Worm (Caenorhabditis elegans): ENCODE measurements around the gene grd-10.

The grd-10 gene

ce11 chrIV:3400941-3401340 lies 39.9 kb upstream of the grd-10 start:
- TF ChIP-seq ztf-28 (GFP tag; IDR thresholded peaks at IDR 0.05): no peak
- TF ChIP-seq mel-28 (tag; optimal IDR thresholded peaks at IDR 0.05; ENCODE audit: borderline replicate concordance): no peak
- no peak for TF ChIP-seq B0336.3 (GFP tag; IDR thresholded peaks at IDR 0.05)
- no peak for TF ChIP-seq F49E8.2 (tag; optimal IDR thresholded peaks at IDR 0.05; ENCODE audit: insufficient read depth)
- no peak for TF ChIP-seq F10E7.11 (tag; optimal IDR thresholded peaks at IDR 0.05)
- TF ChIP-seq somi-1 (GFP tag; optimal IDR thresholded peaks at IDR 0.05): no peak
- TF ChIP-seq F33H1.4 (GFP tag; IDR thresholded peaks at IDR 0.05): no peak
- TF ChIP-seq T26A5.8 (tag; optimal IDR thresholded peaks at IDR 0.05): no peak

- no peak for TF ChIP-seq K11D2.4 (GFP tag; IDR thresholded peaks at IDR 0.05)
- no peak for TF ChIP-seq ztf-26 (tag; optimal IDR thresholded peaks at IDR 0.05)
- no peak for TF ChIP-seq ccch-3 (GFP tag; optimal IDR thresholded peaks at IDR 0.05)
- TF ChIP-seq ztf-3 (GFP tag; optimal IDR thresholded peaks at IDR 0.05): no peak
- TF ChIP-seq lsy-27 (tag; optimal IDR thresholded peaks at IDR 0.05; ENCODE audit: borderline replicate concordance, insufficient read depth): no peak
- TF ChIP-seq mxl-1 (tag; optimal IDR thresholded peaks at IDR 0.05): no peak
- no peak for TF ChIP-seq B0336.3 (GFP tag; IDR thresholded peaks at IDR 0.05)
- TF ChIP-seq Y53G8AR.9 (GFP tag; conservative IDR thresholded peaks at IDR 0.05): no peak
- TF ChIP-seq madf-10 (tag; optimal IDR thresholded peaks at IDR 0.05): no peak
- TF ChIP-seq akir-1 (GFP tag; optimal IDR thresholded peaks at IDR 0.05): no peak
- TF ChIP-seq C06A6.2 (GFP tag; conservative IDR thresholded peaks at IDR 0.05): no peak
- TF ChIP-seq attf-3 (GFP tag; conservative IDR thresholded peaks at IDR 0.05): no peak
- no peak for TF ChIP-seq pbrm-1 (GFP tag; IDR thresholded peaks at IDR 0.05)
- no peak for TF ChIP-seq C17E4.6 (GFP tag; IDR thresholded peaks at IDR 0.05)
- TF ChIP-seq athp-1 (tag; optimal IDR thresholded peaks at IDR 0.05): no peak
- no peak for TF ChIP-seq die-1 (tag; optimal IDR thresholded peaks at IDR 0.05)
- no peak for TF ChIP-seq ztf-25 (GFP tag; IDR thresholded peaks at IDR 0.05)
- no peak for TF ChIP-seq lin-54 (GFP tag; optimal IDR thresholded peaks at IDR 0.05)
- TF ChIP-seq nfya-1 (tag; optimal IDR thresholded peaks at IDR 0.05; ENCODE audit: borderline replicate concordance, insufficient read depth): no peak
- no peak for TF ChIP-seq ceh-91 (GFP tag; IDR thresholded peaks at IDR 0.05)
Measured at ce11 chrIV:3415383-3415782, 25.5 kb upstream of the grd-10 start, which contains the start of gene lgc-9. lgc-9 (plus strand) TSS chrIV:3415683.

- TF ChIP-seq mes-4 (tag; optimal IDR thresholded peaks at IDR 0.05) (no peak), B0019.2 (GFP tag; conservative IDR thresholded peaks at IDR 0.05) (no peak), nfya-1 (tag; optimal IDR thresholded peaks at IDR 0.05; ENCODE audit: borderline replicate concordance, insufficient read depth) (no peak), ztf-26 (tag; optimal IDR thresholded peaks at IDR 0.05) (no peak), lsy-27 (tag; optimal IDR thresholded peaks at IDR 0.05; ENCODE audit: borderline replicate concordance, insufficient read depth) (no peak), attf-3 (GFP tag; conservative IDR thresholded peaks at IDR 0.05) (no peak), Y53G8AR.9 (GFP tag; conservative IDR thresholded peaks at IDR 0.05) (no peak), fkh-3 (tag; optimal IDR thresholded peaks at IDR 0.05) (no peak), rec-8 (tag; optimal IDR thresholded peaks at IDR 0.05) (no peak), ZK185.1 (tag; optimal IDR thresholded peaks at IDR 0.05; ENCODE audit: poor library complexity, severe bottlenecking) (no peak)
Measured at ce11 chrIV:3418741-3419140, 22.1 kb upstream of the grd-10 start.

- TF ChIP-seq mxl-1 (tag; optimal IDR thresholded peaks at IDR 0.05): no peak
Measured at ce11 chrIV:3422516-3422915, 18.3 kb upstream of the grd-10 start, which contains the start of gene C04C3.6. C04C3.6 (minus strand) TSS chrIV:3422616.
